Fruit fly (Drosophila melanogaster) whole organism, embryonic: ENCODE results near the gene CG34163.

Experiments used
- Atf-2 ChIP-seq: fragments of 200-800 bp; sonication (Bioruptor generic); optimal IDR thresholded peaks from 2 replicates; lab custom pipeline; 2016; ENCODE audit warnings: missing biosample characterization, missing genetic modification characterization
- Blimp-1 ChIP-seq: fragments of 200-800 bp; sonication (Bioruptor generic); optimal IDR thresholded peaks from 3 replicates; lab custom pipeline; 2018; ENCODE audit warnings: missing biosample characterization, missing genetic modification characterization, mild to moderate bottlenecking, moderate library complexity, missing genetic modification reagents
- CG10979 ChIP-seq: fragments of 200-800 bp; sonication (Bioruptor generic); optimal IDR thresholded peaks from 2 replicates; lab custom pipeline; 2018; ENCODE audit warnings: missing biosample characterization, mild to moderate bottlenecking, missing genetic modification characterization, moderate library complexity
- CG11696 ChIP-seq: fragments of 200-800 bp; sonication (Bioruptor generic); IDR thresholded peaks from 2 replicates; pipeline ENCODE4 v1.3.6; 2022; ENCODE audit warnings: missing biosample characterization, missing genetic modification characterization
- CG12744 ChIP-seq: fragments of 200-800 bp; sonication (Bioruptor generic); optimal IDR thresholded peaks from 2 replicates; lab custom pipeline; 2016; ENCODE audit warnings: missing biosample characterization, missing genetic modification characterization
- CG14050 ChIP-seq: fragments of 200-800 bp; sonication (Bioruptor generic); IDR thresholded peaks from 3 replicates; pipeline ENCODE4 v1.3.6; 2022; ENCODE audit warnings: missing biosample characterization, missing genetic modification characterization
- CG1529 ChIP-seq: fragments of 200-800 bp; sonication (Bioruptor generic); optimal IDR thresholded peaks from 3 replicates; lab custom pipeline; 2018; ENCODE audit warnings: missing biosample characterization, missing genetic modification characterization
- CG1603 ChIP-seq: fragments of 200-800 bp; sonication (Bioruptor generic); optimal IDR thresholded peaks from 2 replicates; lab custom pipeline; 2019; ENCODE audit warnings: missing biosample characterization, mild to moderate bottlenecking, missing genetic modification characterization, moderate library complexity
- CG1647 ChIP-seq: fragments of 200-800 bp; sonication (Bioruptor generic); optimal IDR thresholded peaks from 3 replicates; lab custom pipeline; 2016; ENCODE audit warnings: missing biosample characterization, missing genetic modification characterization
- CG16863 ChIP-seq: fragments of 200-800 bp; sonication (Bioruptor generic); optimal IDR thresholded peaks from 3 replicates; lab custom pipeline; 2016; ENCODE audit warnings: missing biosample characterization, missing genetic modification characterization
- CG2712 ChIP-seq: fragments of 200-800 bp; optimal IDR thresholded peaks from 3 replicates; lab custom pipeline; 2019; ENCODE audit warnings: missing biosample characterization, mild to moderate bottlenecking, missing genetic modification characterization, moderate library complexity
- CG30403 ChIP-seq: fragments of 200-800 bp; sonication (Bioruptor generic); optimal IDR thresholded peaks from 3 replicates; lab custom pipeline; 2016; ENCODE audit warnings: missing biosample characterization, missing genetic modification characterization
- CG31224 ChIP-seq: fragments of 200-800 bp; sonication (Bioruptor generic); IDR thresholded peaks from 2 replicates; pipeline ENCODE4 v1.3.6; 2022; ENCODE audit warnings: missing biosample characterization, missing genetic modification characterization
- CG32767 ChIP-seq: fragments of 200-800 bp; sonication (Bioruptor generic); IDR thresholded peaks from 2 replicates; pipeline ENCODE4 v1.3.6; 2022; ENCODE audit warnings: missing biosample characterization, missing genetic modification characterization
- CG43689 ChIP-seq: fragments of 200-800 bp; sonication (Bioruptor generic); IDR thresholded peaks from 2 replicates; pipeline ENCODE4 v1.3.6; 2022; ENCODE audit warnings: missing biosample characterization, missing genetic modification characterization
- CG4404 ChIP-seq: fragments of 200-800 bp; sonication (Bioruptor generic); IDR thresholded peaks from 2 replicates; pipeline ENCODE4 v1.3.6; 2022; ENCODE audit warnings: missing biosample characterization, missing genetic modification characterization
- CG4730 ChIP-seq: fragments of 200-800 bp; sonication (Bioruptor generic); IDR thresholded peaks from 2 replicates; pipeline ENCODE4 v1.3.6; 2022; ENCODE audit warnings: missing biosample characterization, missing genetic modification characterization
- CG6765 ChIP-seq: fragments of 200-800 bp; sonication (Bioruptor generic); optimal IDR thresholded peaks from 3 replicates; lab custom pipeline; 2017; ENCODE audit warnings: missing biosample characterization, mild to moderate bottlenecking, missing genetic modification characterization
- Dad ChIP-seq: fragments of 200-800 bp; sonication (Bioruptor generic); optimal IDR thresholded peaks from 3 replicates; lab custom pipeline; 2016; ENCODE audit warnings: missing biosample characterization, missing genetic modification characterization
- Doc2 ChIP-seq: fragments of 200-800 bp; sonication (Bioruptor generic); IDR thresholded peaks from 2 replicates; pipeline ENCODE4 v1.3.6; 2022; ENCODE audit warnings: missing biosample characterization, missing genetic modification characterization
- Doc3 ChIP-seq: fragments of 200-800 bp; sonication (Bioruptor generic); IDR thresholded peaks from 3 replicates; pipeline ENCODE4 v1.3.6; 2022; ENCODE audit warnings: missing biosample characterization, missing genetic modification characterization; ENCODE audit not compliant: partially characterized antibody
- E2f1 ChIP-seq: fragments of 200-800 bp; sonication (Bioruptor generic); IDR thresholded peaks from 2 replicates; pipeline ENCODE4 v1.3.6; 2022; ENCODE audit warnings: missing biosample characterization, missing genetic modification characterization
- Elba2 ChIP-seq: fragments of 200-800 bp; sonication (Bioruptor generic); optimal IDR thresholded peaks from 3 replicates; lab custom pipeline; 2016; ENCODE audit warnings: missing biosample characterization, missing genetic modification characterization
- Fer1 ChIP-seq: fragments of 200-800 bp; sonication (Bioruptor generic); optimal IDR thresholded peaks from 2 replicates; lab custom pipeline; 2017; ENCODE audit warnings: missing biosample characterization, mild to moderate bottlenecking, missing genetic modification characterization
- Hr78 ChIP-seq, 2 experiments: fragments of 200-800 bp in 1 of 2; fragments of >200 bp in 1 of 2; sonication (Bioruptor generic) in 1 of 2; optimal IDR thresholded peaks; 2 replicates each; lab custom pipeline; 2017 to 2019; ENCODE audit warnings: missing biosample characterization in 2 of 2, missing genetic modification characterization in 2 of 2, mild to moderate bottlenecking in 1 of 2, moderate library complexity in 1 of 2
- Lim3 ChIP-seq: fragments of 200-800 bp; sonication (Bioruptor generic); IDR thresholded peaks from 2 replicates; pipeline ENCODE4 v1.3.6; 2022; ENCODE audit warnings: missing biosample characterization, missing genetic modification characterization
- Nf-YC ChIP-seq: fragments of 200-800 bp; optimal IDR thresholded peaks from 3 replicates; lab custom pipeline; 2019; ENCODE audit warnings: missing biosample characterization, mild to moderate bottlenecking, missing genetic modification characterization, moderate library complexity
- Oaz ChIP-seq: fragments of 200-800 bp; sonication (Bioruptor generic); IDR thresholded peaks from 2 replicates; pipeline ENCODE4 v1.3.6; 2022; ENCODE audit warnings: missing biosample characterization, missing genetic modification characterization
- Ptx1 ChIP-seq: fragments of 200-800 bp; sonication (Bioruptor generic); IDR thresholded peaks from 2 replicates; pipeline ENCODE4 v1.3.6; 2022; ENCODE audit warnings: missing biosample characterization, missing genetic modification characterization
- Side ChIP-seq: fragments of 200-800 bp; sonication (Bioruptor generic); optimal IDR thresholded peaks from 2 replicates; lab custom pipeline; 2016; ENCODE audit warnings: missing biosample characterization, missing genetic modification characterization
- ara ChIP-seq: fragments of 200-800 bp; sonication (Bioruptor generic); IDR thresholded peaks from 2 replicates; pipeline ENCODE4 v1.3.6; 2022; ENCODE audit warnings: missing biosample characterization, missing genetic modification characterization
- ase ChIP-seq: fragments of 200-800 bp; sonication (Bioruptor generic); IDR thresholded peaks from 3 replicates; pipeline ENCODE4 v1.3.6; 2022; ENCODE audit warnings: missing biosample characterization, missing genetic modification characterization
- corto ChIP-seq: fragments of 200-800 bp; sonication (Bioruptor generic); optimal IDR thresholded peaks from 2 replicates; lab custom pipeline; 2016; ENCODE audit warnings: missing biosample characterization, mild to moderate bottlenecking, missing genetic modification characterization, moderate library complexity
- crol ChIP-seq: fragments of 200-800 bp; sonication (Bioruptor generic); IDR thresholded peaks from 2 replicates; pipeline ENCODE4 v1.3.6; 2022; ENCODE audit warnings: missing biosample characterization, missing genetic modification characterization
- dati ChIP-seq: fragments of 200-800 bp; sonication (Bioruptor generic); IDR thresholded peaks from 2 replicates; pipeline ENCODE4 v1.3.6; 2022; ENCODE audit warnings: missing biosample characterization, missing genetic modification characterization
- ems ChIP-seq: fragments of 200-800 bp; sonication (Bioruptor generic); optimal IDR thresholded peaks from 3 replicates; lab custom pipeline; 2016; ENCODE audit warnings: missing biosample characterization, missing genetic modification characterization
- exex ChIP-seq: fragments of 200-800 bp; sonication (Bioruptor generic); optimal IDR thresholded peaks from 4 replicates; lab custom pipeline; 2018; ENCODE audit warnings: missing biosample characterization, mild to moderate bottlenecking, missing genetic modification characterization, moderate library complexity
- gcm ChIP-seq: fragments of 200-800 bp; sonication (Bioruptor generic); optimal IDR thresholded peaks from 2 replicates; lab custom pipeline; 2019; ENCODE audit warnings: missing biosample characterization, mild to moderate bottlenecking, missing genetic modification characterization, moderate library complexity
- hth ChIP-seq: fragments of >200 bp; optimal IDR thresholded peaks from 2 replicates; lab custom pipeline; 2017; ENCODE audit warnings: inconsistent platforms
- ind ChIP-seq: fragments of 200-800 bp; sonication (Bioruptor generic); optimal IDR thresholded peaks from 3 replicates; lab custom pipeline; 2016; ENCODE audit warnings: missing biosample characterization, missing genetic modification characterization
- kni ChIP-seq: fragments of 200-800 bp; sonication (Bioruptor generic); optimal IDR thresholded peaks from 3 replicates; lab custom pipeline; 2017; ENCODE audit warnings: mild to moderate bottlenecking, missing biosample characterization, missing genetic modification reagents, missing genetic modification characterization
- onecut ChIP-seq: fragments of 200-800 bp; sonication (Bioruptor generic); IDR thresholded peaks from 2 replicates; pipeline ENCODE4 v1.3.6; 2022; ENCODE audit warnings: missing biosample characterization, missing genetic modification characterization
- p53 ChIP-seq: fragments of 200-800 bp; sonication (Bioruptor generic); optimal IDR thresholded peaks from 2 replicates; lab custom pipeline; 2016; ENCODE audit warnings: missing biosample characterization, missing genetic modification characterization
- pita ChIP-seq: fragments of 200-800 bp; sonication (Bioruptor generic); optimal IDR thresholded peaks from 2 replicates; lab custom pipeline; 2017; ENCODE audit warnings: missing biosample characterization, mild to moderate bottlenecking, missing genetic modification characterization
- pzg ChIP-seq: fragments of 200-800 bp; sonication (Bioruptor generic); optimal IDR thresholded peaks from 3 replicates; lab custom pipeline; 2018; ENCODE audit warnings: missing biosample characterization, mild to moderate bottlenecking, missing genetic modification characterization, moderate library complexity
- ranshi ChIP-seq: fragments of 200-800 bp; sonication (Bioruptor generic); IDR thresholded peaks from 2 replicates; pipeline ENCODE4 v1.3.6; 2022; ENCODE audit warnings: missing biosample characterization, missing genetic modification characterization
- sna ChIP-seq: fragments of 200-800 bp; sonication (Bioruptor generic); IDR thresholded peaks from 2 replicates; pipeline ENCODE4 v1.3.6; 2022; ENCODE audit warnings: missing biosample characterization, missing genetic modification characterization; ENCODE audit not compliant: partially characterized antibody
- ssp ChIP-seq: fragments of 200-800 bp; sonication (Bioruptor generic); IDR thresholded peaks from 2 replicates; pipeline ENCODE4 v1.3.6; 2022; ENCODE audit warnings: missing biosample characterization, missing genetic modification characterization
- tna ChIP-seq: fragments of 200-800 bp; sonication (Bioruptor generic); IDR thresholded peaks from 2 replicates; pipeline ENCODE4 v1.3.6; 2022; ENCODE audit warnings: missing biosample characterization, missing genetic modification characterization; ENCODE audit not compliant: partially characterized antibody
- yki ChIP-seq: fragments of >200 bp; optimal IDR thresholded peaks from 3 replicates; lab custom pipeline; 2018
- zen2 ChIP-seq: fragments of 200-800 bp; sonication (Bioruptor generic); IDR thresholded peaks from 3 replicates; pipeline ENCODE4 v1.3.6; 2022; ENCODE audit warnings: missing biosample characterization, missing genetic modification characterization; ENCODE audit not compliant: partially characterized antibody

CG34163 gene

DNA sequence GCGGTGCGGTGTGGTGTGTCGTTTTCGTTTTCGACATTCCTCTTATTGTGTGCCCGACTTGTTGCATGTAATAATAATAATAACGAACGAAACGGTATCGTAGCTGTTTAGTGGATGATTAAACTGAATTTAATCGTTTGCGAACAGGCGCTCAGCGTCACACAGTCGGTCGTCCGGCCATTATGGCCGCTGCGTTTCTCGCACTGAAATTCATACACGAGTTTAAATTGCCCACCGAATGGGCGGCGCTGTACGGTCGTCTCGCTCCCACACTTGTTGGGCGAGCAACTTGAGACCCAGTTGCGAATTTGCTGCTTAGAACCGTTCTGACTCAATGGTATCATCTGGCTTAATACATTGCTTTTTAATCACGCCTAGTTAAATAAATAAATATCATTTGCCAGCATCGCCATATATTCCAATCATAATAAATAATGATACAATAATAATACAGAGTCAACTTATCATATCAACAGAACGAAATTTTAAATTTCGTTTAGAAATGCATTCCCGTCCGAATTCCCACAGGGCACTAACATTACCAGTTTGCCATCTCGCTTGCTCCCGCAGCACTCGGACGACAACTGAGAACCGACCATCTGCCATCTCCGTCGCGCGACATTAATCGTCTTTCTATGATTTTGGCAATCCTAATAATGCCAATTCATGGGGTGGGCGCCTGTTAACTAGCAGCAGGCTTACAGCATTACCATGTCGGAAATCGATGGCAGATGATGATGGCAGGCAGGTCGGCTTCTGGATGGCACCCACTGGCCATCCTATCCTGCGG lies 23.0 kb downstream of the CG34163 start (continued):
- no peak for TF ChIP-seq zen2
- TF ChIP-seq yki (lab: Kevin White, UChicago) = no peak
- TF ChIP-seq E2f1 (GFP tag; lab: Robert Waterston, UW) = no peak
- TF ChIP-seq CG43689 (GFP tag; lab: Robert Waterston, UW) = no peak
- no peak for TF ChIP-seq pita (GFP tag; lab: Kevin White, UChicago)
- TF ChIP-seq pzg (GFP tag; lab: Kevin White, UChicago) = peak; percentile 6
- TF ChIP-seq hth = no peak
- no peak for TF ChIP-seq CG4730
- no peak for TF ChIP-seq CG4404 (GFP tag; lab: Robert Waterston, UW)
- TF ChIP-seq CG16863 (GFP tag; lab: Kevin White, UChicago) = peak; percentile 74
- TF ChIP-seq ind (GFP tag; lab: Kevin White, UChicago) = peak; percentile 92
- no peak for TF ChIP-seq kni
- peak; percentile 64 for TF ChIP-seq CG12744 (GFP tag; lab: Kevin White, UChicago)
- TF ChIP-seq ssp (GFP tag; lab: Robert Waterston, UW) = no peak
- TF ChIP-seq Lim3 = no peak
- peak; percentile 87 for TF ChIP-seq CG6765 (GFP tag; lab: Kevin White, UChicago)
- TF ChIP-seq Hr78 (GFP tag; optimal IDR thresholded peaks at IDR 0.05; lab: Kevin White, UChicago) = no peak
- peak; percentile 96 for TF ChIP-seq exex (tag; lab: Kevin White, UChicago)
- no peak for TF ChIP-seq Elba2 (GFP tag; lab: Kevin White, UChicago)
- TF ChIP-seq ara (GFP tag; lab: Robert Waterston, UW) = no peak
- TF ChIP-seq Doc2 (GFP tag; lab: Robert Waterston, UW) = no peak
- no peak for TF ChIP-seq ase (GFP tag; lab: Robert Waterston, UW)
- peak; percentile 64 for TF ChIP-seq Blimp-1
- TF ChIP-seq ranshi = no peak
- peak; percentile 77 for TF ChIP-seq CG1529 (GFP tag; lab: Kevin White, UChicago)
- peak; percentile 92 for TF ChIP-seq CG10979 (tag; lab: Kevin White, UChicago)
- no peak for TF ChIP-seq dati (GFP tag; lab: Robert Waterston, UW)
- TF ChIP-seq CG30403 (GFP tag; lab: Kevin White, UChicago) = peak; percentile 94
- TF ChIP-seq crol = no peak
- no peak for TF ChIP-seq CG32767 (GFP tag; lab: Robert Waterston, UW)
- TF ChIP-seq CG2712 (tag; lab: Kevin White, UChicago) = peak; percentile 93
- TF ChIP-seq sna (GFP tag; lab: Robert Waterston, UW) = no peak
- no peak for TF ChIP-seq CG11696
- TF ChIP-seq CG31224 (GFP tag; lab: Robert Waterston, UW) = no peak
- TF ChIP-seq onecut (GFP tag; lab: Robert Waterston, UW) = peak; percentile 85
- peak; percentile 80 for TF ChIP-seq CG1647
- no peak for TF ChIP-seq Doc3
- peak; percentile 68 for TF ChIP-seq Dad (GFP tag; lab: Kevin White, UChicago)
- peak; percentile 78 for TF ChIP-seq Nf-YC (tag; lab: Kevin White, UChicago)
- peak; percentile 29 for TF ChIP-seq Side (GFP tag; lab: Kevin White, UChicago)
- TF ChIP-seq Ptx1 (GFP tag; lab: Robert Waterston, UW) = no peak
- TF ChIP-seq tna (GFP tag; lab: Robert Waterston, UW) = no peak
- TF ChIP-seq gcm = peak; percentile 87
- no peak for TF ChIP-seq p53 (GFP tag; lab: Kevin White, UChicago)
- TF ChIP-seq Fer1 (GFP tag; lab: Kevin White, UChicago) = peak; percentile 96
- TF ChIP-seq corto (GFP tag; lab: Kevin White, UChicago) = no peak
- TF ChIP-seq CG14050 (GFP tag; lab: Robert Waterston, UW) = no peak
- TF ChIP-seq Oaz (GFP tag; lab: Robert Waterston, UW) = no peak
- TF ChIP-seq Atf-2 (GFP tag; lab: Kevin White, UChicago) = peak; percentile 47
- TF ChIP-seq ems (GFP tag; lab: Kevin White, UChicago) = peak; percentile 84
- TF ChIP-seq CG1603 = peak; percentile 92
